Fruit fly (Drosophila melanogaster): ENCODE data around the gene CG4686.
A peak's percentile ranks its signal among the peaks of the same experiment; 100 is the strongest.

CG4686 gene

DNA sequence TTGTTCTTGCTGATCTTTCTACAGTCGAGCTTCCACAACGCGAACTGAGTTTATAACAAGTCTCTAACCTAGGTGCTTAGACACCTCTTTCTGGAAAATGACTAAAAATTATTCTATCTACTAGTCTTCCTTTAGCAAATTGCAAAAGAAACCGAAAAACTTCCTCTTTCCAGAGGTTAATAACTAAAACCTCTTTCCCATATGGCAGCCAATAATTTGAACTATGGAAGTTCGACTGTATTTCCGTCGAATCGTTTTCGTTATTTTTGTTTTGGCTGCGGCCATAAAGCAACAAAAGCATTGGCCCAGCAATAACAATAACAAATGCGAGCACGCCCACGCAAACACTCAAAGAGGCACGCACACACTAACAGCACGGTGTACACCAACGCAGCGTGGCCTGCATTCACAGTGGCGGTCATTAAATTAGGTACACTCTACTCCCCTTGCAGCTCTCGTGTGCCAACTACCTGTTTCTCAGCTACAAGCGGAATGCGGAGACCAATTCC, 16.2 kb downstream of the CG4686 start (continued):
- TF ChIP-seq nmo (GFP tag; optimal IDR thresholded peaks at IDR 0.05) (peak; percentile 46), salm (tag; optimal IDR thresholded peaks at IDR 0.05) (peak; percentile 1), CG30403 (GFP tag; optimal IDR thresholded peaks at IDR 0.05) (peak; percentile 55), da (GFP tag; optimal IDR thresholded peaks at IDR 0.05) (no peak), Gug (GFP tag; IDR thresholded peaks at IDR 0.05) (0 out of 4 replicates have a peak, but pooled peaks have one; percentile 5), Sry-δ (GFP tag; optimal IDR thresholded peaks at IDR 0.05) (no peak), az2 (GFP tag; optimal IDR thresholded peaks at IDR 0.05) (peak; percentile 27), Ravus (GFP tag; IDR thresholded peaks at IDR 0.05) (no peak), Mes4 (GFP tag; optimal IDR thresholded peaks at IDR 0.05) (no peak), tgo (GFP tag; IDR thresholded peaks at IDR 0.05) (peak; percentile 55; the same call in 2 of the 3 replicates), dati (GFP tag; IDR thresholded peaks at IDR 0.05) (0 out of 2 replicates have a peak, but pooled peaks have one; percentile 3), bigmax (GFP tag; optimal IDR thresholded peaks at IDR 0.05) (no peak), CG9609 (GFP tag; optimal IDR thresholded peaks at IDR 0.05) (peak; percentile 20), ap (GFP tag; IDR thresholded peaks at IDR 0.05) (no peak), klu (GFP tag; IDR thresholded peaks at IDR 0.05) (peak; percentile 22; the same call in 1 of the 2 replicates), CG7745 (tag; optimal IDR thresholded peaks at IDR 0.05) (no peak), Lim3 (GFP tag; IDR thresholded peaks at IDR 0.05) (no peak), slou (GFP tag; optimal IDR thresholded peaks at IDR 0.05) (no peak), YL-1 (GFP tag; optimal IDR thresholded peaks at IDR 0.05) (no peak)

DNA sequence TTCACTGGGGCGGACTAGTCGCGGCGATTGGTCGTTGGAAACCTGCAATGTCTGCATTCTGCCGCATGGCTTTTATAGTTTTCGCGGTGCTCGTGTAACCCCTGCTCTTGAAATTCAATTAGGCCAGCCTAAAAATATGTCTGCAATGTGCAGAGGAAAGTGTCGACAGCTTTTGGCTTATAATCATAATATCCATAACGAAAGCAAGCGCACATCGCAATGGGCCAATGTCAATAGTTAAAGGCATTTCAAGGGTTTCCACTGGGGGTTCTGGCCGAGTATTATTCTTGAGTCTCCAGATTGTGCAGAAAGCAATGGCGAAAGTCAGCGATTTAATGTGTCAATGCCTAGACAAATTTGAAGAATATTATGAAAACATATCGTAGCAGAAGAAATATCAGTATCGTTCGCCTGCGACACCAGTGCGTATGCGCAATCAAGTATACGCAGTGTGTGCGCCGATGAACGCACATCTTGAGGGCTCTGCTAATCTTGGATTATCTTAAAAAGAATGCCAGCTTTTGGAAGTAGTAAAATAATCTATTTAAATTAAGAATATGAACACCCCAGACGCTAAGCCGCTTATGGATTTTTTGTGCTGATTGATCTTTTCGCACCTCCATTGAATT, 24.0 kb downstream of the CG4686 start, which contains the start of gene ninaE:
Gene ninaE (minus strand): TSS at position 51 of the 629 bp plus-strand sequence.
- no peak for TF ChIP-seq CG6272 (GFP tag; IDR thresholded peaks at IDR 0.05)
- TF ChIP-seq CG6654 (GFP tag; optimal IDR thresholded peaks at IDR 0.05) = no peak
- TF ChIP-seq CG10979 (tag; optimal IDR thresholded peaks at IDR 0.05) = peak; percentile 23
- TF ChIP-seq CG7372 (GFP tag; IDR thresholded peaks at IDR 0.05) = peak; percentile 94
- peak; percentile 46 for TF ChIP-seq Med (GFP tag)

DNA sequence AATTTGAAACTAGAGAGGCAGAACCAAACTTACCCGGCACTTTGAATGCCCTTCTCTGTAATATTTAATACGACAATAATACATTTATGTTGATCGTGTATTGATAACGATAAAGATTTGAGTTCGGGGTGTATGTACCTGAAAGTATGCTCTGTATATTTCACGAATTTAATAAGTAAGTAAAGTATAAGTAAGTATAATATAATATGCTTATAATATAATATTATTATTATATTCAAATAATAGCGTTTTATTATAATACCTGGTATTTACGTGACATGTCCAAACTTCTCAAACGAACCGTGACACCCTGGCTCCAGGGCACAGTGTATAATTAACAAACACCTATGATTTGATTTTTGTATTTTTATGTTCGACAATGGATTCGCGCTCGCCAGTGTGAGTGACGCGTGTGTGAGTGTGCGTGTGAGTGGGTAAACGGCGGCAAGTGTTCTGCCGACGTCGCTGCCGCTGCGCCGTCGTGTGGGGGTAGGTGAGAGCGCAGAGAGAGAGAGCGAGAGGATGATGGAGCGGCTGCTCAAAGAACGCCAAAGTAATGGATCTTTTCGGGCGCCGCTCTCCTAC, 25.4 kb downstream of the CG4686 start:
- TF ChIP-seq abd-A (tag; optimal IDR thresholded peaks at IDR 0.05) (peak; percentile 43), CG31441 (GFP tag; IDR thresholded peaks at IDR 0.05) (peak; percentile 77), CG9932 (GFP tag; IDR thresholded peaks at IDR 0.05) (peak; percentile 66), CG6765 (GFP tag; optimal IDR thresholded peaks at IDR 0.05) (peak; percentile 76), Deaf1 (tag; optimal IDR thresholded peaks at IDR 0.05) (peak; percentile 66), Dll (GFP tag; IDR thresholded peaks at IDR 0.05; ENCODE audit: partially characterized antibody) (no peak), bigmax (GFP tag; optimal IDR thresholded peaks at IDR 0.05) (no peak), CG8924 (tag; optimal IDR thresholded peaks at IDR 0.05) (peak; percentile 87), MTF-1 (GFP tag; optimal IDR thresholded peaks at IDR 0.05; ENCODE audit: borderline replicate concordance) (peak; percentile 23), pnt (GFP tag; optimal IDR thresholded peaks at IDR 0.05) (no peak), fru (optimal IDR thresholded peaks at IDR 0.05) (no peak), CG12104 (GFP tag; optimal IDR thresholded peaks at IDR 0.05) (peak; percentile 64), her (GFP tag; optimal IDR thresholded peaks at IDR 0.05) (no peak), crol (GFP tag; IDR thresholded peaks at IDR 0.05) (no peak), al (GFP tag; IDR thresholded peaks at IDR 0.05) (peak; percentile 69), btn (GFP tag; optimal IDR thresholded peaks at IDR 0.05) (no peak), Hr3 (GFP tag; optimal IDR thresholded peaks at IDR 0.05) (peak; percentile 67), D (optimal IDR thresholded peaks at IDR 0.05) (no peak), D (GFP tag; optimal IDR thresholded peaks at IDR 0.05) (peak; percentile 67), Drgx (GFP tag; IDR thresholded peaks at IDR 0.05) (no peak; the same call in 1 of the 2 replicates), dati (GFP tag; IDR thresholded peaks at IDR 0.05) (no peak), CG8944 (GFP tag; optimal IDR thresholded peaks at IDR 0.05) (no peak), PHDP (tag; optimal IDR thresholded peaks at IDR 0.05) (peak; percentile 85), HLH4C (GFP tag; IDR thresholded peaks at IDR 0.05; ENCODE audit: partially characterized antibody) (no peak), CG7745 (tag; optimal IDR thresholded peaks at IDR 0.05) (peak; percentile 4), nerfin-1 (tag; optimal IDR thresholded peaks at IDR 0.05) (peak; percentile 31), Oli (tag; optimal IDR thresholded peaks at IDR 0.05) (peak; percentile 75)

Data from whole organism, embryonic.